Worm (Caenorhabditis elegans) whole organism, dauer: Measurements from ENCODE around the gene F38B6.7.

ENCODE experiments used
- unc-62 ChIP-seq: sonication (generic microtip); optimal IDR thresholded peaks from 2 replicates; lab custom pipeline; 2017; ENCODE audit warnings: missing biosample characterization, missing genetic modification reagents, missing genetic modification characterization

Gene F38B6.7

ce11 chrX:6689985-6690384 lies 8.2 kb downstream of the F38B6.7 start, which contains the start of gene F38B6.6:
TSS of gene F38B6.6 (minus strand) at chrX:6690085.
- TF ChIP-seq unc-62, result no peak

- no peak for TF ChIP-seq unc-62
Observed at ce11 chrX:6688953-6689562, 9.1 kb downstream of the F38B6.7 start.

DNA sequence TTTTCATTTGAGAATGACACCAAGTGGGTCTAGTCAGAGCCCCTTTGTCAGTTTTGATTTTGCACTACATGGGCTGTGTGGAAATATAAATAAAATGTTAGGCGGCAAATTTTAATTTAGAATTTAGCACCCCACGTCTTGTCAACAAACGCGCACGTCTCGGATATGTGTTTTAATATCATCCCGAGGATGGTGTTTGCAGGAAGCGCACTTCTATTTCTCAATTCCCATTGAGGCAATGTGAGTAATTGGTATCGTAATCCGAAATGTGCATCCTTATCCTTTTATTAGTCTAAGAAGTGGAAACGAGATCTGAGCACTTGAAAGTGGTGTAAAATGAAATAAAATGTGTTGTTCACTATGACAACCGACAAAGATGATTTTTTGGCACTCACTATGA lies 10.4 kb downstream of the F38B6.7 start:
- no peak for TF ChIP-seq unc-62

- no peak for TF ChIP-seq unc-62
Observed at ce11 chrX:6687345-6687744, 10.8 kb downstream of the F38B6.7 start.

DNA sequence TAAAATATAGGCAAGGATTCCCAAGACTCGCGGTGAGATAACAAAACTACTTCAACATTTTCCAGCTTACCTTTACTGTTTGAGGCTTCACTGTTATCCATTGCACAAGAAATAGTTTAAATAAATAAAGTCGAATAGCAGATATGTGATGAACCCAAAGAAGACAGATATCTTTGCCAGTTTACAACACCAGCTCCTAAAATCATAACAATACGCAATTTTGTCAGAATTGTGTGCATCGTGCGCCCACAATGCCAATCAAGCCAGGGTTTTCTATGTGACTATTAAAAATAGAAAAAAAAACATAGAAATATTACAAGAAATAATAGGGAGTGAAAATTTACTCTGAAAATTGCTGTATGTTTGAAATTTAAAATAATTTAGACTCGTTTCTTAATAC lies 15.5 kb downstream of the F38B6.7 start, which contains the start of gene F38B6.8:
F38B6.8 (minus strand) TSS at position 101 of the 400 bp plus-strand sequence.
- TF ChIP-seq unc-62, result no peak

- no peak for TF ChIP-seq unc-62
Observed at ce11 chrX:6674333-6674919, 23.7 kb downstream of the F38B6.7 start, which contains the start of gene F38B6.4. TSS of gene F38B6.4 (plus strand) at chrX:6674869.

- no peak for TF ChIP-seq unc-62
Observed at ce11 chrX:6672519-6672918, 25.6 kb downstream of the F38B6.7 start, which contains the start of gene col-172. TSS of gene col-172 (plus strand) at chrX:6672819.

ce11 chrX:6671717-6672116 lies 26.4 kb downstream of the F38B6.7 start:
- no peak for TF ChIP-seq unc-62

- no peak for TF ChIP-seq unc-62
Observed at ce11 chrX:6669366-6669765, 28.8 kb downstream of the F38B6.7 start.

ce11 chrX:6668911-6669310 lies 29.3 kb downstream of the F38B6.7 start, which contains the start of gene nhr-137:
TSS of gene nhr-137 (minus strand) at chrX:6669011.
- no peak for TF ChIP-seq unc-62

- no peak for TF ChIP-seq unc-62
Observed at ce11 chrX:6667468-6667867, 30.7 kb downstream of the F38B6.7 start.

DNA sequence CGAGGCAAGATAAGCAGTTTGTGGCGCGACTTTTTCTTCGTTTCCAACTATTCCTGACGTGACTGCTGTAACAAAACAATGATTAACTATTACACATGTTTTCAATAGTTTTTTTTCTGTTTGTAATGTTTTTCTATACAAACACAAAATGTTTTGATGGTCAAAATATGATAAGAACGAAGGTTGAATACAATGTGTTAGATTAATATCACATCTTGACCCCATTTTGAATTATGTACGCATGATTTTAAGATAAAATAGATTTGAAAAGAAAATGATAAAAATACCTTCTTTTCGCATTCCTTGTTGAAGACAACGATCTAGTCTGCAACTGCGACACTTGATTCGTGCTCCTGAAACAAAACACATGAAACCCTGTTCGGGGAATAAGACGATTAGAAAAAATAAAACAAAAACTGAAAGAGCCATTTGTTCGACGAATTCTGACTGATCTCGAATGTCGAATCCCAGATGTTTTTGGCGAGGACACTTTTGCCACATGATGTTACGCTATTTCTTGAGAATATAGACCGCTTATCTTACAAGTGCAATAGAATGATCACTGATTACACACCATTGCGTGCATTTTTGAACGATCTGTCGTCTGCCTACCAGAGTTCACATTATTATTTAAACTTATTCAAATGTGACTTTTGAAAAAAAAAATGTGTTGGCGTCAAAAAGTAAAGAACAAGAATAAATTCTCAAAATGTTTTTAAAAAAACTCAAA lies 32.9 kb downstream of the F38B6.7 start:
- no peak for TF ChIP-seq unc-62

DNA sequence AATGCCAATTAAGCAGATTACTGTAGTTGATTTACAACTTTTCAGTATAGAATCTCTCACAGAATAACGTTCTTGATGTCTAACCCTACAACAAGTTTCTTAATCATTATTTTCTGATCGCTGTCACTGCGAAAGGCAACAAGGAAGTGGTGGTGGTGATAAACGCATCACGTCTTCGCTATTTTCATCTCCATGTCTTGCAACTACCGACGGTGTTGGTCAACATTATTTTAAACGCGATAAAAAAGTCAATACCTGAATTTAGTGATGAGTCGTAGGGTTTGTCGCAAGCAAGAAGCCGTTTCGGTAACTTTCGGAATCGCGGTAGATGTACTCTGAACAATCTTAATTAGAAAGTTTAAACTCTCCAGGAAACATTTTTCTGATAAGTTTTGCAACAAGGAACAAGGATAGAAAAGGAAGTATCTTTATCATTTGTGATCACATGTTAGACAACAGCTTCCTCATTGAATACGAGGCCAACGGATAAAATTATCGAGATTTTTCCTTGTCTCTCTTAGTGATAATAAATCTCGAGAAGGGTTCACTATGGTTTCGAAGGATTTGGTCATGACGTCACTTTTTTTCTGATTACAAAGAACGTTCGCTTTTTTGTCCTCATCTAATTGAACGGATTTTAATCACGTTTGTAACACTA lies 34.3 kb downstream of the F38B6.7 start:
- no peak for TF ChIP-seq unc-62

- TF ChIP-seq unc-62, result no peak
Observed at ce11 chrX:6662267-6662666, 35.9 kb downstream of the F38B6.7 start.

ce11 chrX:6656770-6657169 lies 41.4 kb downstream of the F38B6.7 start:
- TF ChIP-seq unc-62, result no peak

DNA sequence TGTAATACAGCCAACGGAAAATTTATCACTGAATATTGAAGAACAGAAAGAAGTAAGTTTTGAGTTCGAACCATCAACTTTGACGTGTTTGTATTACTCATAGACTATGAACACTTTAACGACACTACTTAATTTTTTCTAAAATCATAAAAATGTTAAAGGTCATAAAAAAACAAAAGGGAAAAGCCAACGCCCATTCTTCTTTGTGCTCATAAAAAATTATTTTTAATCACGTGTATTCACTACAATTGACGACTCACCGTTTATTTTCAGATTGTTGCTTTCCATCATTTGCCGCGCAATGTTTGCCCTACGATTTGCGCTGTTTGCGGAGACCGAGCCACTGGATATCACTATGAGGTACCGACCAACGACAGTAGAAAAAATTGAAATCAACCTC lies 41.9 kb downstream of the F38B6.7 start:
- TF ChIP-seq unc-62, result no peak

ce11 chrX:6655163-6655562 lies 43.0 kb downstream of the F38B6.7 start, which contains the start of gene nhr-173:
TSS of gene nhr-173 (plus strand) at chrX:6655528.
- TF ChIP-seq unc-62, result no peak
